Worm (Caenorhabditis elegans) whole organism, midembryonic: ENCODE data around the gene F56C9.10.

Experiments
- T22C8.4 ChIP-seq: fragments of 200-800 bp; sonication (Bioruptor generic); IDR thresholded peaks from 2 replicates; pipeline ENCODE4 v1.3.6; 2022; ENCODE audit warnings: missing genetic modification characterization, missing compliant biosample characterization
- cog-1 ChIP-seq: sonication (generic microtip); optimal IDR thresholded peaks from 2 replicates; lab custom pipeline; 2016; ENCODE audit warnings: missing genetic modification characterization, missing compliant biosample characterization
- flt-1 ChIP-seq: fragments of 200-800 bp; sonication (Bioruptor generic); IDR thresholded peaks from 2 replicates; pipeline ENCODE4 v1.3.6; 2022; ENCODE audit warnings: missing genetic modification characterization, missing compliant biosample characterization
- ref-1 ChIP-seq: fragments of 200-800 bp; sonication (Bioruptor generic); conservative IDR thresholded peaks from 2 replicates; pipeline ENCODE4 v1.3.6; 2022; ENCODE audit warnings: missing genetic modification reagents, missing genetic modification characterization, missing compliant biosample characterization
- tab-1 ChIP-seq: fragments of 200-800 bp; sonication (Bioruptor generic); IDR thresholded peaks from 2 replicates; pipeline ENCODE4 v1.3.6; 2022; ENCODE audit warnings: missing genetic modification characterization, missing compliant biosample characterization
- ztf-23 ChIP-seq: fragments of 200-800 bp; sonication (Bioruptor generic); IDR thresholded peaks from 2 replicates; pipeline ENCODE4 v1.3.6; 2022; ENCODE audit warnings: missing genetic modification reagents, missing genetic modification characterization, missing compliant biosample characterization
- ztf-29 ChIP-seq: fragments of 200-800 bp; sonication (Bioruptor generic); IDR thresholded peaks from 2 replicates; pipeline ENCODE4 v1.3.6; 2022; ENCODE audit warnings: missing genetic modification reagents, missing genetic modification characterization, missing compliant biosample characterization

- TF ChIP-seq T22C8.4 (GFP tag; lab: Robert Waterston, UW) (no peak), ref-1 (GFP tag; lab: Robert Waterston, UW) (no peak), flt-1 (GFP tag; lab: Robert Waterston, UW) (no peak), tab-1 (no peak), ztf-23 (GFP tag; lab: Robert Waterston, UW) (no peak), cog-1 (tag; lab: Kevin White, UChicago) (peak; percentile 7), ztf-29 (GFP tag; lab: Robert Waterston, UW) (no peak)
These were observed 17.8 kb downstream of the F56C9.10 start for ce11 chrIII:7317354-7317753.
